Worm (Caenorhabditis elegans): ENCODE results near the gene ZK686.2.

ce11 chrIII:7736806-7737205 lies 29.0 kb downstream of the ZK686.2 start:
- TF ChIP-seq ceh-6 (GFP tag; optimal IDR thresholded peaks at IDR 0.05), result no peak
- no peak for TF ChIP-seq ets-4 (tag; optimal IDR thresholded peaks at IDR 0.05)
- TF ChIP-seq pqm-1 (tag; optimal IDR thresholded peaks at IDR 0.05), result no peak
- TF ChIP-seq unc-42 (tag; optimal IDR thresholded peaks at IDR 0.05), result no peak
- no peak for TF ChIP-seq pag-3 (tag; optimal IDR thresholded peaks at IDR 0.05; ENCODE audit: borderline replicate concordance)
- TF ChIP-seq dmd-4 (tag; optimal IDR thresholded peaks at IDR 0.05; ENCODE audit: borderline replicate concordance), result no peak
- TF ChIP-seq che-1 (tag; optimal IDR thresholded peaks at IDR 0.05), result no peak
- TF ChIP-seq sox-4 (tag; optimal IDR thresholded peaks at IDR 0.05), result no peak
- no peak for TF ChIP-seq pha-4 (tag; optimal IDR thresholded peaks at IDR 0.05)

Data from whole organism, late embryonic.